Worm (Caenorhabditis elegans) whole organism, early embryonic: ENCODE measurements around the gene fbxa-14.

ENCODE experiments used
- B0310.2 ChIP-seq: sonication (generic microtip); optimal IDR thresholded peaks from 2 replicates; lab custom pipeline; 2016; ENCODE audit warnings: mild to moderate bottlenecking, missing genetic modification characterization, missing compliant biosample characterization
- ama-1 ChIP-seq: fragments of 150-350 bp; optimal IDR thresholded peaks from 2 replicates; lab custom pipeline; 2014
- ceh-36 ChIP-seq: sonication (generic microtip); optimal IDR thresholded peaks from 2 replicates; lab custom pipeline; 2016; ENCODE audit warnings: missing genetic modification characterization, inconsistent platforms, missing compliant biosample characterization
- hmbx-1 ChIP-seq: sonication (generic microtip); optimal IDR thresholded peaks from 2 replicates; lab custom pipeline; 2016; ENCODE audit warnings: mild to moderate bottlenecking, missing genetic modification characterization, missing compliant biosample characterization
- hnd-1 ChIP-seq: sonication (generic microtip); optimal IDR thresholded peaks from 2 replicates; lab custom pipeline; 2016; ENCODE audit warnings: missing genetic modification characterization, missing compliant biosample characterization

ce11 chrIII:1331894-1332293 lies 7.5 kb upstream of the fbxa-14 start, which contains the start of gene Y82E9BL.19:
- TF ChIP-seq ama-1 (lab: Kevin White, UChicago) (no peak), hmbx-1 (no peak), B0310.2 (tag; lab: Kevin White, UChicago) (no peak), hnd-1 (tag; lab: Kevin White, UChicago) (no peak), ceh-36 (tag; lab: Kevin White, UChicago) (no peak)
